Worm (Caenorhabditis elegans): Measurements from ENCODE around the gene F57B1.9.

Gene F57B1.9

ce11 chrV:13200609-13201008, 2.9 kb upstream of the F57B1.9 start:
- TF ChIP-seq sma-3 (GFP tag; optimal IDR thresholded peaks at IDR 0.05): peak; percentile 15
- no peak for TF ChIP-seq snpc-4 (tag; optimal IDR thresholded peaks at IDR 0.05)
- peak in 1 of 2 experiments; percentile 6 for TF ChIP-seq lsy-2 (tag; optimal IDR thresholded peaks at IDR 0.05)
- peak; percentile 82 for TF ChIP-seq nhr-25 (tag; optimal IDR thresholded peaks at IDR 0.05)

DNA sequence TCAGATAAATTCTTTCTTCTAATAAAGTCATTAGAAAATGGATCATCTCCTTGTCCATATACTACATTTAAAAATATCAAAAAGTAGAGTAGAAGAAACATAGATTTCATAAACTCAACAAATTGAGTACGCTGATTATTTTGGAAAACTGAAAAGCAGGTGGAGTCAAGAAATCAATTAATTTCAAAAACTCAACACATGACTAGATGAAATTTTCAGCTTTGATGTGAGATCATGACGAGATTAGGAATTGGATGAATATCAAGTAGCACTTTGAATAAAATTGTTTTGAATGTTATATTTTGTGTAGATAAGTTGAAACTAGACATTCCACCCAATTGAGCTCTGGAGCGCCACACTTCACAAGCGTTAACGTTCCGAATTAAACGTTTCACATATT, 2.2 kb downstream of the F57B1.9 start, which contains the start of gene F57B1.1:
Gene F57B1.1, minus strand, starts transcription at position 101 of the 400 bp plus-strand sequence.
- no peak for TF ChIP-seq sma-9 (GFP tag; optimal IDR thresholded peaks at IDR 0.05)
- no peak for TF ChIP-seq sma-9 (tag; optimal IDR thresholded peaks at IDR 0.05)
- no peak for TF ChIP-seq lsy-2 (tag; optimal IDR thresholded peaks at IDR 0.05)
- TF ChIP-seq nhr-11 (tag; optimal IDR thresholded peaks at IDR 0.05): no peak
- TF ChIP-seq gmeb-1 (tag; optimal IDR thresholded peaks at IDR 0.05): no peak
- no peak for TF ChIP-seq nhr-77 (tag; optimal IDR thresholded peaks at IDR 0.05)
- TF ChIP-seq elt-1 (tag; optimal IDR thresholded peaks at IDR 0.05): no peak
- TF ChIP-seq ztf-4 (tag; optimal IDR thresholded peaks at IDR 0.05): no peak
- TF ChIP-seq dmd-4 (tag; optimal IDR thresholded peaks at IDR 0.05): no peak
- TF ChIP-seq peb-1 (tag; optimal IDR thresholded peaks at IDR 0.05): no peak
- no peak for TF ChIP-seq zag-1 (tag; optimal IDR thresholded peaks at IDR 0.05)
- TF ChIP-seq F13H6.1 (tag; optimal IDR thresholded peaks at IDR 0.05): no peak
- TF ChIP-seq mdl-1 (tag; optimal IDR thresholded peaks at IDR 0.05): no peak
- no peak for TF ChIP-seq R02D3.7 (tag; optimal IDR thresholded peaks at IDR 0.05)
- no peak for TF ChIP-seq aly-2 (tag; optimal IDR thresholded peaks at IDR 0.05)

- no peak for TF ChIP-seq R02D3.7 (tag; optimal IDR thresholded peaks at IDR 0.05)
- no peak for TF ChIP-seq nhr-10 (tag; optimal IDR thresholded peaks at IDR 0.05)
- TF ChIP-seq elt-3 (tag; optimal IDR thresholded peaks at IDR 0.05): no peak
- TF ChIP-seq ZK546.5 (tag; optimal IDR thresholded peaks at IDR 0.05): no peak
- no peak for TF ChIP-seq blmp-1 (tag; optimal IDR thresholded peaks at IDR 0.05; ENCODE audit: insufficient read depth)
- no peak for TF ChIP-seq mbf-1 (tag; optimal IDR thresholded peaks at IDR 0.05)
- no peak for TF ChIP-seq sma-3 (GFP tag; optimal IDR thresholded peaks at IDR 0.05)
- TF ChIP-seq lin-11 (tag; optimal IDR thresholded peaks at IDR 0.05): no peak
- TF ChIP-seq dmd-4 (tag; optimal IDR thresholded peaks at IDR 0.05): no peak
- TF ChIP-seq nhr-77 (tag; optimal IDR thresholded peaks at IDR 0.05): no peak
- TF ChIP-seq ama-1 (optimal IDR thresholded peaks at IDR 0.05): no peak
- TF ChIP-seq gmeb-1 (tag; optimal IDR thresholded peaks at IDR 0.05): no peak
- no peak for TF ChIP-seq ztf-11 (tag; optimal IDR thresholded peaks at IDR 0.05)
- TF ChIP-seq skn-1 (tag; optimal IDR thresholded peaks at IDR 0.05): no peak
- no peak for TF ChIP-seq nhr-12 (tag; optimal IDR thresholded peaks at IDR 0.05)
- TF ChIP-seq unc-62 (GFP tag; optimal IDR thresholded peaks at IDR 0.05): no peak
- TF ChIP-seq ztf-4 (tag; optimal IDR thresholded peaks at IDR 0.05): no peak
- no peak for TF ChIP-seq sem-4 (tag; optimal IDR thresholded peaks at IDR 0.05)
- no peak for TF ChIP-seq snpc-4 (tag; optimal IDR thresholded peaks at IDR 0.05)
- no peak for TF ChIP-seq lin-13 (GFP tag; optimal IDR thresholded peaks at IDR 0.05)
These were observed 4.2 kb downstream of the F57B1.9 start, which contains the start of gene sun-1 for ce11 chrV:13193488-13194042. TSS of gene sun-1 (minus strand) at chrV:13193538.

DNA sequence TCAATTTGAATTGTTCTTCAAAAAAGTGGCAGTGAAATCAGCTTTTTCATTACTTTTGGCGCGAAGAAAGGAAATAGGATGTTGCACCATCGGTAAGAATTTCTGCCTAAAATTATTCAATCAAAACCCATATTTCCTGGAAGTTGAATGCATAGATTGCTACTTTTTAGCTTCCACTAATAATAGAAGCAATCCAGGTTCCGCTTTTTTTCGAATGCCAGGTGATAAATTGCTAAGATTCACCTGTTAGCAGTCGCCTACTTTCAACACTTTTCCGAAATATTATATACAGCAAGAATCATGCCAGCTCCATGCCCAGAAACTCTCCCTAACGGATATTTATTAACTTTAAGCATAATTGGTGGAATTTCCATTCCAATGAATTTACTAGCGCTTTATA, 12.3 kb downstream of the F57B1.9 start, which contains the start of gene sri-6:
Gene sri-6, plus strand, starts transcription at position 301 of the 400 bp plus-strand sequence.
- TF ChIP-seq mab-5 (tag; optimal IDR thresholded peaks at IDR 0.05) (no peak), unc-55 (GFP tag; optimal IDR thresholded peaks at IDR 0.05) (no peak), nhr-25 (tag; optimal IDR thresholded peaks at IDR 0.05) (no peak), unc-39 (tag; optimal IDR thresholded peaks at IDR 0.05) (no peak), sem-4 (tag; optimal IDR thresholded peaks at IDR 0.05) (no peak), nhr-23 (tag; optimal IDR thresholded peaks at IDR 0.05) (no peak), nhr-10 (tag; optimal IDR thresholded peaks at IDR 0.05) (no peak), ama-1 (optimal IDR thresholded peaks at IDR 0.05) (no peak), nhr-12 (tag; optimal IDR thresholded peaks at IDR 0.05) (no peak), lin-13 (GFP tag; optimal IDR thresholded peaks at IDR 0.05) (no peak), zag-1 (tag; optimal IDR thresholded peaks at IDR 0.05) (no peak), fos-1 (tag; optimal IDR thresholded peaks at IDR 0.05) (no peak), nhr-77 (tag; optimal IDR thresholded peaks at IDR 0.05) (no peak), gmeb-1 (tag; optimal IDR thresholded peaks at IDR 0.05) (no peak), mbf-1 (tag; optimal IDR thresholded peaks at IDR 0.05) (no peak), alr-1 (tag; optimal IDR thresholded peaks at IDR 0.05) (no peak), skn-1 (tag; optimal IDR thresholded peaks at IDR 0.05) (no peak), unc-62 (GFP tag; optimal IDR thresholded peaks at IDR 0.05) (no peak), lin-11 (tag; optimal IDR thresholded peaks at IDR 0.05) (no peak)

Measured in whole organism, L2 larva.